Worm (Caenorhabditis elegans) whole organism, L4 larva: ENCODE measurements around the gene F20B6.4.
A peak's percentile ranks its signal among the peaks of the same experiment; 100 is the strongest.

ENCODE experiments used
- Y105C5A.15 ChIP-seq: fragments of 200-800 bp; sonication (Bioruptor generic); IDR thresholded peaks from 2 replicates; pipeline ENCODE4 v1.3.6; 2022; ENCODE audit warnings: missing genetic modification characterization, missing compliant biosample characterization
- Y48G9A.11 ChIP-seq: fragments of 200-800 bp; sonication (Bioruptor generic); IDR thresholded peaks from 2 replicates; pipeline ENCODE4 v1.3.6; 2022; ENCODE audit warnings: missing genetic modification reagents, missing genetic modification characterization, missing compliant biosample characterization
- ama-1 ChIP-seq: fragments of 150-350 bp; optimal IDR thresholded peaks from 2 replicates; lab custom pipeline; 2014; ENCODE audit warnings: inconsistent platforms, mixed read lengths
- ceh-82 ChIP-seq: sonication (generic microtip); optimal IDR thresholded peaks from 2 replicates; lab custom pipeline; 2017; ENCODE audit warnings: missing biosample characterization, missing genetic modification characterization
- daf-19 ChIP-seq: fragments of 200-800 bp; sonication (Bioruptor generic); conservative IDR thresholded peaks from 2 replicates; pipeline ENCODE4 v1.3.6; 2022; ENCODE audit warnings: missing genetic modification characterization, missing compliant biosample characterization
- hlh-11 ChIP-seq: fragments of 200-800 bp; sonication (Bioruptor generic); optimal IDR thresholded peaks from 2 replicates; lab custom pipeline; 2018; ENCODE audit warnings: mild to moderate bottlenecking, missing genetic modification characterization, missing compliant biosample characterization
- lim-7 ChIP-seq: fragments of 200-800 bp; sonication (Bioruptor generic); IDR thresholded peaks from 2 replicates; pipeline ENCODE4 v1.3.6; 2022; ENCODE audit warnings: missing genetic modification characterization, missing compliant biosample characterization
- nhr-102 ChIP-seq: sonication (generic microtip); optimal IDR thresholded peaks from 2 replicates; lab custom pipeline; 2016; ENCODE audit warnings: mild to moderate bottlenecking, missing genetic modification characterization, moderate library complexity, missing compliant biosample characterization
- nhr-11 ChIP-seq: fragments of 150-350 bp; optimal IDR thresholded peaks from 2 replicates; lab custom pipeline; 2014; ENCODE audit warnings: missing biosample characterization, missing genetic modification characterization
- pqm-1 ChIP-seq: sonication (generic microtip); optimal IDR thresholded peaks from 2 replicates; lab custom pipeline; 2017; ENCODE audit warnings: missing biosample characterization, missing genetic modification characterization
- snpc-4 ChIP-seq: fragments of 150-350 bp; optimal IDR thresholded peaks from 2 replicates; lab custom pipeline; 2014; ENCODE audit warnings: missing biosample characterization, missing genetic modification characterization
- zip-11 ChIP-seq: fragments of 200-800 bp; sonication (Bioruptor generic); IDR thresholded peaks from 2 replicates; pipeline ENCODE4 v1.3.6; 2022; ENCODE audit warnings: missing genetic modification characterization, missing compliant biosample characterization
- zip-2 ChIP-seq: fragments of 150-350 bp; optimal IDR thresholded peaks from 2 replicates; lab custom pipeline; 2014; ENCODE audit warnings: missing biosample characterization, missing genetic modification characterization

- peak; percentile 55 for TF ChIP-seq nhr-102 (tag; lab: Kevin White, UChicago)
- TF ChIP-seq snpc-4: no peak
- TF ChIP-seq ceh-82 (tag; lab: Kevin White, UChicago): no peak
- peak; percentile 27 for TF ChIP-seq zip-2 (tag; lab: Kevin White, UChicago)
- no peak for TF ChIP-seq zip-11 (GFP tag; lab: Robert Waterston, UW)
- TF ChIP-seq nhr-11 (tag; lab: Kevin White, UChicago): no peak
- no peak for TF ChIP-seq ama-1 (lab: Kevin White, UChicago)
- TF ChIP-seq hlh-11: peak; percentile 39
- TF ChIP-seq Y48G9A.11: no peak
- TF ChIP-seq pqm-1 (tag; lab: Kevin White, UChicago): no peak
- TF ChIP-seq Y105C5A.15 (GFP tag; lab: Robert Waterston, UW): 0 out of 2 replicates have a peak, but pooled peaks have one; percentile 22
- no peak for TF ChIP-seq lim-7 (GFP tag; lab: Robert Waterston, UW)
- no peak for TF ChIP-seq daf-19 (GFP tag; lab: Robert Waterston, UW)
Observed at ce11 chrX:4193080-4193479, 3.3 kb downstream of the F20B6.4 start.
